Worm (Caenorhabditis elegans) whole organism, early embryonic: ENCODE data around the gene T12G3.6.

Experiments used
- B0310.2 ChIP-seq: sonication (generic microtip); optimal IDR thresholded peaks from 2 replicates; lab custom pipeline; 2016; ENCODE audit warnings: mild to moderate bottlenecking, missing genetic modification characterization, missing compliant biosample characterization
- aly-1 ChIP-seq: sonication (generic microtip); optimal IDR thresholded peaks from 2 replicates; lab custom pipeline; 2016; ENCODE audit warnings: missing genetic modification characterization, missing compliant biosample characterization
- ama-1 ChIP-seq: fragments of 150-350 bp; optimal IDR thresholded peaks from 2 replicates; lab custom pipeline; 2014
- ceh-13 ChIP-seq: fragments of 200-800 bp; sonication (Bioruptor generic); optimal IDR thresholded peaks from 2 replicates; lab custom pipeline; 2018; ENCODE audit warnings: mild to moderate bottlenecking, missing genetic modification characterization, missing compliant biosample characterization
- ceh-36 ChIP-seq: sonication (generic microtip); optimal IDR thresholded peaks from 2 replicates; lab custom pipeline; 2016; ENCODE audit warnings: missing genetic modification characterization, inconsistent platforms, missing compliant biosample characterization
- hmbx-1 ChIP-seq: sonication (generic microtip); optimal IDR thresholded peaks from 2 replicates; lab custom pipeline; 2016; ENCODE audit warnings: mild to moderate bottlenecking, missing genetic modification characterization, missing compliant biosample characterization
- hmg-4 ChIP-seq: fragments of 200-800 bp; sonication (Bioruptor generic); optimal IDR thresholded peaks from 2 replicates; lab custom pipeline; 2018; ENCODE audit warnings: mild to moderate bottlenecking, missing genetic modification characterization, missing compliant biosample characterization
- hnd-1 ChIP-seq: sonication (generic microtip); optimal IDR thresholded peaks from 2 replicates; lab custom pipeline; 2016; ENCODE audit warnings: missing genetic modification characterization, missing compliant biosample characterization
- pes-1 ChIP-seq: fragments of 200-800 bp; sonication (Bioruptor generic); IDR thresholded peaks from 2 replicates; pipeline ENCODE4 v1.3.6; 2022; ENCODE audit warnings: missing genetic modification reagents, missing genetic modification characterization, missing compliant biosample characterization
- scrt-1 ChIP-seq: fragments of 200-800 bp; sonication (Bioruptor generic); IDR thresholded peaks from 2 replicates; pipeline ENCODE4 v1.3.6; 2022; ENCODE audit warnings: missing genetic modification characterization, missing compliant biosample characterization
- sea-1 ChIP-seq: fragments of 200-800 bp; sonication (Bioruptor generic); conservative IDR thresholded peaks from 2 replicates; pipeline ENCODE4 v1.3.6; 2022; ENCODE audit warnings: missing genetic modification characterization, missing compliant biosample characterization
- tbx-11 ChIP-seq: fragments of 200-800 bp; sonication (Bioruptor generic); IDR thresholded peaks from 2 replicates; pipeline ENCODE4 v1.3.6; 2022; ENCODE audit warnings: missing genetic modification characterization, missing compliant biosample characterization
- tbx-37 ChIP-seq: fragments of 200-800 bp; sonication (Bioruptor generic); conservative IDR thresholded peaks from 2 replicates; pipeline ENCODE4 v1.3.6; 2022; ENCODE audit warnings: missing genetic modification reagents, missing genetic modification characterization, missing compliant biosample characterization

DNA sequence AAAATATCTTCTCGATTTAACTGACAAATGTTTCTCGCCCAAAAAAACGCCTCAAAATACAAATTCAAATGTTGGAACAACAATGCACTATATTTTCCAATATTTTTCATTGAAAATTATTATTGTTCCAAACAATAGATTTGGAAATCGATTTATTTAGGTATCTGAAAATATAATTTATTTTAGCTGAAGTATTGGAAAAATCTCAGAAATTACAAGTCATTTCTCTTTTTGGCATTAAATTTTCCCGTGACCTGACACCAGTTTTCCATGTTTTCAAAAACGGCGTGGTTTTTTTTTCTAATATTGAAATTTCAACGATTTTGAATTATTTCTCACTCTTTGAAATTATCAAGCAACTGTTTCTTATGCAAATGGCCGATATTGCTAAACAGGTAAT, 18.0 kb downstream of the T12G3.6 start, which contains the start of gene spe-17:
- TF ChIP-seq B0310.2, result no peak
- TF ChIP-seq pes-1 (GFP tag; lab: Robert Waterston, UW), result no peak
- no peak for TF ChIP-seq ceh-36 (tag; lab: Kevin White, UChicago)
- TF ChIP-seq sea-1 (GFP tag; lab: Robert Waterston, UW), result no peak
- no peak for TF ChIP-seq scrt-1 (GFP tag; lab: Robert Waterston, UW)
- no peak for TF ChIP-seq aly-1 (tag; lab: Kevin White, UChicago)
- TF ChIP-seq hmg-4 (GFP tag; lab: Kevin White, UChicago), result no peak
- TF ChIP-seq ceh-13 (GFP tag; lab: Kevin White, UChicago), result no peak
- TF ChIP-seq ama-1 (lab: Kevin White, UChicago), result no peak
- no peak for TF ChIP-seq tbx-37 (GFP tag; lab: Robert Waterston, UW)
- TF ChIP-seq hmbx-1 (tag; lab: Kevin White, UChicago), result no peak
- no peak for TF ChIP-seq tbx-11
- TF ChIP-seq hnd-1 (tag; lab: Kevin White, UChicago), result no peak
